Fruit fly (Drosophila melanogaster) whole organism, embryonic: ENCODE results near the gene CG13700.

Source experiments
- Asciz ChIP-seq: fragments of 200-800 bp; sonication (Bioruptor generic); optimal IDR thresholded peaks from 2 replicates; lab custom pipeline; 2017; ENCODE audit warnings: missing biosample characterization, mild to moderate bottlenecking, missing genetic modification characterization, missing genetic modification reagents
- Atf6 ChIP-seq: fragments of 200-800 bp; sonication (Bioruptor generic); IDR thresholded peaks from 2 replicates; pipeline ENCODE4 v1.3.6; 2022; ENCODE audit warnings: missing biosample characterization, missing genetic modification characterization
- Bgb ChIP-seq: fragments of 200-800 bp; sonication (Bioruptor generic); IDR thresholded peaks from 2 replicates; pipeline ENCODE4 v1.3.6; 2022; ENCODE audit warnings: missing biosample characterization, missing genetic modification characterization; ENCODE audit not compliant: partially characterized antibody
- CG10147 ChIP-seq: fragments of 200-800 bp; sonication (Bioruptor generic); optimal IDR thresholded peaks from 2 replicates; lab custom pipeline; 2019; ENCODE audit warnings: missing biosample characterization, mild to moderate bottlenecking, missing genetic modification characterization, moderate library complexity
- CG10267 ChIP-seq: fragments of 200-800 bp; sonication (Bioruptor generic); optimal IDR thresholded peaks from 2 replicates; lab custom pipeline; 2018; ENCODE audit warnings: missing biosample characterization, mild to moderate bottlenecking, missing genetic modification characterization, moderate library complexity
- CG10366 ChIP-seq: fragments of 200-800 bp; sonication (Bioruptor generic); IDR thresholded peaks from 2 replicates; pipeline ENCODE4 v1.3.6; 2022; ENCODE audit warnings: missing biosample characterization, missing genetic modification characterization
- CG10543 ChIP-seq: fragments of 200-800 bp; sonication (Bioruptor generic); optimal IDR thresholded peaks from 3 replicates; lab custom pipeline; 2017; ENCODE audit warnings: missing biosample characterization, mild to moderate bottlenecking, missing genetic modification characterization, moderate library complexity
- CG11398 ChIP-seq: fragments of 200-800 bp; sonication (Bioruptor generic); optimal IDR thresholded peaks from 2 replicates; lab custom pipeline; 2016; ENCODE audit warnings: missing biosample characterization, missing genetic modification characterization
- CG12236 ChIP-seq: fragments of 200-800 bp; sonication (Bioruptor generic); optimal IDR thresholded peaks from 2 replicates; lab custom pipeline; 2016; ENCODE audit warnings: missing biosample characterization, missing genetic modification characterization
- CG14014 ChIP-seq: fragments of 200-800 bp; sonication (Bioruptor generic); IDR thresholded peaks from 2 replicates; pipeline ENCODE4 v1.3.6; 2022; ENCODE audit warnings: missing biosample characterization, missing genetic modification characterization
- CG14860 ChIP-seq: fragments of 200-800 bp; sonication (Bioruptor generic); IDR thresholded peaks from 3 replicates; pipeline ENCODE4 v1.3.6; 2022; ENCODE audit warnings: missing biosample characterization, missing genetic modification characterization; ENCODE audit not compliant: partially characterized antibody
- CG15479 ChIP-seq: fragments of 200-800 bp; sonication (Bioruptor generic); optimal IDR thresholded peaks from 3 replicates; lab custom pipeline; 2019; ENCODE audit warnings: missing biosample characterization, mild to moderate bottlenecking, missing genetic modification characterization, moderate library complexity
- CG17359 ChIP-seq: fragments of 200-800 bp; sonication (Bioruptor generic); optimal IDR thresholded peaks from 3 replicates; lab custom pipeline; 2018; ENCODE audit warnings: missing biosample characterization, mild to moderate bottlenecking, missing genetic modification characterization, moderate library complexity
- CG17829 ChIP-seq: fragments of 200-800 bp; optimal IDR thresholded peaks from 2 replicates; lab custom pipeline; 2019; ENCODE audit warnings: missing biosample characterization, mild to moderate bottlenecking, missing genetic modification characterization, moderate library complexity
- CG18764 ChIP-seq: fragments of 200-800 bp; sonication (Bioruptor generic); optimal IDR thresholded peaks from 3 replicates; lab custom pipeline; 2016; ENCODE audit warnings: missing biosample characterization, missing genetic modification characterization
- CG30403 ChIP-seq: fragments of 200-800 bp; sonication (Bioruptor generic); optimal IDR thresholded peaks from 3 replicates; lab custom pipeline; 2016; ENCODE audit warnings: missing biosample characterization, missing genetic modification characterization
- CG34376 ChIP-seq: fragments of 200-800 bp; sonication (Bioruptor generic); optimal IDR thresholded peaks from 2 replicates; lab custom pipeline; 2018; ENCODE audit warnings: missing biosample characterization, mild to moderate bottlenecking, missing genetic modification characterization
- CG6813 ChIP-seq: fragments of 200-800 bp; sonication (Bioruptor generic); optimal IDR thresholded peaks from 2 replicates; lab custom pipeline; 2017; ENCODE audit warnings: missing biosample characterization, missing genetic modification characterization, mild to moderate bottlenecking, moderate library complexity, missing genetic modification reagents
- CG7745 ChIP-seq: fragments of 200-800 bp; sonication (Bioruptor generic); optimal IDR thresholded peaks from 2 replicates; lab custom pipeline; 2018; ENCODE audit warnings: missing biosample characterization, mild to moderate bottlenecking, missing genetic modification characterization, moderate library complexity
- CG7839 ChIP-seq: fragments of 200-800 bp; sonication (Bioruptor generic); optimal IDR thresholded peaks from 3 replicates; lab custom pipeline; 2018; ENCODE audit warnings: missing biosample characterization, mild to moderate bottlenecking, missing genetic modification characterization, moderate library complexity
- CG7963 ChIP-seq: fragments of 200-800 bp; sonication (Bioruptor generic); IDR thresholded peaks from 3 replicates; pipeline ENCODE4 v1.3.6; 2022; ENCODE audit warnings: missing biosample characterization, missing genetic modification characterization; ENCODE audit not compliant: partially characterized antibody
- CG9817 ChIP-seq: fragments of 200-800 bp; sonication (Bioruptor generic); optimal IDR thresholded peaks from 2 replicates; lab custom pipeline; 2018; ENCODE audit warnings: missing biosample characterization, mild to moderate bottlenecking, missing genetic modification characterization, moderate library complexity
- HHEX ChIP-seq: fragments of 200-800 bp; sonication (Bioruptor generic); optimal IDR thresholded peaks from 3 replicates; lab custom pipeline; 2017; ENCODE audit warnings: missing biosample characterization, mild to moderate bottlenecking, missing genetic modification characterization, missing genetic modification reagents
- Hsf ChIP-seq: fragments of 200-800 bp; sonication (Bioruptor generic); optimal IDR thresholded peaks from 3 replicates; lab custom pipeline; 2016; ENCODE audit warnings: missing biosample characterization, missing genetic modification characterization
- Lhr ChIP-seq: fragments of 200-800 bp; sonication (Bioruptor generic); optimal IDR thresholded peaks from 3 replicates; lab custom pipeline; 2017; ENCODE audit warnings: mild to moderate bottlenecking, missing biosample characterization, missing genetic modification reagents, missing genetic modification characterization
- Med ChIP-seq: fragments of 200-800 bp; sonication (Bioruptor generic); peaks from one replicate; lab custom pipeline; 2016; ENCODE audit warnings: missing biosample characterization, missing genetic modification characterization, mild to moderate bottlenecking, inconsistent platforms, moderate library complexity
- Neu2 ChIP-seq: fragments of 200-800 bp; sonication (Bioruptor generic); optimal IDR thresholded peaks from 3 replicates; lab custom pipeline; 2016; ENCODE audit warnings: missing biosample characterization, missing genetic modification characterization, borderline replicate concordance
- Oaz ChIP-seq: fragments of 200-800 bp; sonication (Bioruptor generic); IDR thresholded peaks from 2 replicates; pipeline ENCODE4 v1.3.6; 2022; ENCODE audit warnings: missing biosample characterization, missing genetic modification characterization
- abd-A ChIP-seq: fragments of 200-800 bp; sonication (Bioruptor generic); optimal IDR thresholded peaks from 3 replicates; lab custom pipeline; 2019; ENCODE audit warnings: missing biosample characterization, mild to moderate bottlenecking, missing genetic modification characterization, moderate library complexity
- amos ChIP-seq: fragments of 200-800 bp; sonication (Bioruptor generic); IDR thresholded peaks from 2 replicates; pipeline ENCODE4 v1.3.6; 2022; ENCODE audit warnings: missing biosample characterization, missing genetic modification characterization; ENCODE audit not compliant: partially characterized antibody
- ash1 ChIP-seq: fragments of 200-800 bp; sonication (Bioruptor generic); optimal IDR thresholded peaks from 2 replicates; lab custom pipeline; 2018; ENCODE audit warnings: missing biosample characterization, mild to moderate bottlenecking, missing genetic modification characterization
- bab2 ChIP-seq: fragments of 200-800 bp; sonication (Bioruptor generic); optimal IDR thresholded peaks from 2 replicates; lab custom pipeline; 2016; ENCODE audit warnings: missing biosample characterization, missing genetic modification characterization
- bigmax ChIP-seq: fragments of 200-800 bp; sonication (Bioruptor generic); optimal IDR thresholded peaks from 2 replicates; lab custom pipeline; 2018; ENCODE audit warnings: missing biosample characterization, mild to moderate bottlenecking, missing genetic modification characterization
- btn ChIP-seq: fragments of 200-800 bp; sonication (Bioruptor generic); optimal IDR thresholded peaks from 2 replicates; lab custom pipeline; 2016; ENCODE audit warnings: missing biosample characterization, missing genetic modification characterization
- cg ChIP-seq: fragments of 200-800 bp; sonication (Bioruptor generic); optimal IDR thresholded peaks from 3 replicates; lab custom pipeline; 2019; ENCODE audit warnings: missing biosample characterization, mild to moderate bottlenecking, missing genetic modification characterization, moderate library complexity
- chn ChIP-seq: fragments of 200-800 bp; sonication (Bioruptor generic); optimal IDR thresholded peaks from 2 replicates; lab custom pipeline; 2016; ENCODE audit warnings: missing biosample characterization, missing genetic modification characterization
- en ChIP-seq: fragments of 200-800 bp; sonication (Bioruptor generic); optimal IDR thresholded peaks from 2 replicates; lab custom pipeline; 2016; ENCODE audit warnings: missing biosample characterization, missing genetic modification characterization
- ftz-f1 ChIP-seq: fragments of 200-800 bp; sonication (Bioruptor generic); optimal IDR thresholded peaks from 2 replicates; lab custom pipeline; 2016; ENCODE audit warnings: missing biosample characterization, missing genetic modification characterization
- fu2 ChIP-seq: fragments of 200-800 bp; sonication (Bioruptor generic); optimal IDR thresholded peaks from 2 replicates; lab custom pipeline; 2016; ENCODE audit warnings: missing biosample characterization, missing genetic modification characterization
- h ChIP-seq: fragments of >200 bp; optimal IDR thresholded peaks from 2 replicates; lab custom pipeline; 2017
- knrl ChIP-seq: fragments of 200-800 bp; sonication (Bioruptor generic); IDR thresholded peaks from 3 replicates; pipeline ENCODE4 v1.3.6; 2022; ENCODE audit warnings: missing biosample characterization, missing genetic modification characterization; ENCODE audit not compliant: partially characterized antibody
- lab ChIP-seq: fragments of 200-800 bp; sonication (Bioruptor generic); optimal IDR thresholded peaks from 3 replicates; lab custom pipeline; 2017; ENCODE audit warnings: missing biosample characterization, missing genetic modification characterization, mild to moderate bottlenecking, moderate library complexity, missing genetic modification reagents
- mld ChIP-seq: fragments of 200-800 bp; sonication (Bioruptor generic); IDR thresholded peaks from 3 replicates; pipeline ENCODE4 v1.3.6; 2022; ENCODE audit warnings: missing biosample characterization, missing genetic modification characterization; ENCODE audit not compliant: partially characterized antibody
- otp ChIP-seq: fragments of 200-800 bp; sonication (Bioruptor generic); IDR thresholded peaks from 3 replicates; pipeline ENCODE4, ENCODE4 v1.3.6; 2022; ENCODE audit warnings: missing biosample characterization, missing genetic modification characterization
- prd ChIP-seq, 3 experiments: fragments of >200 bp in 2 of 3; fragments of 200-800 bp in 1 of 3; sonication (Bioruptor generic) in 1 of 3; optimal IDR thresholded peaks in 2 of 3; IDR thresholded peaks in 1 of 3; 2 replicates in 2 of 3; 3 replicates in 1 of 3; pipeline versions ENCODE4 v1.3.6 to Lab custom; 2017 to 2022; ENCODE audit warnings: missing biosample characterization in 1 of 3, missing genetic modification characterization in 1 of 3
- ranshi ChIP-seq: fragments of 200-800 bp; sonication (Bioruptor generic); IDR thresholded peaks from 2 replicates; pipeline ENCODE4 v1.3.6; 2022; ENCODE audit warnings: missing biosample characterization, missing genetic modification characterization
- sd ChIP-seq: fragments of 200-800 bp; sonication (Bioruptor generic); optimal IDR thresholded peaks from 3 replicates; lab custom pipeline; 2018; ENCODE audit warnings: missing biosample characterization, mild to moderate bottlenecking, missing genetic modification characterization, moderate library complexity
- seq ChIP-seq: fragments of 200-800 bp; sonication (Bioruptor generic); IDR thresholded peaks from 2 replicates; pipeline ENCODE4 v1.3.6; 2022; ENCODE audit warnings: missing biosample characterization, missing genetic modification characterization
- tna ChIP-seq: fragments of 200-800 bp; sonication (Bioruptor generic); IDR thresholded peaks from 2 replicates; pipeline ENCODE4 v1.3.6; 2022; ENCODE audit warnings: missing biosample characterization, missing genetic modification characterization; ENCODE audit not compliant: partially characterized antibody
- zfh2 ChIP-seq: fragments of 200-800 bp; sonication (Bioruptor generic); optimal IDR thresholded peaks from 2 replicates; lab custom pipeline; 2016; ENCODE audit warnings: missing biosample characterization, missing genetic modification characterization

The CG13700 gene

DNA sequence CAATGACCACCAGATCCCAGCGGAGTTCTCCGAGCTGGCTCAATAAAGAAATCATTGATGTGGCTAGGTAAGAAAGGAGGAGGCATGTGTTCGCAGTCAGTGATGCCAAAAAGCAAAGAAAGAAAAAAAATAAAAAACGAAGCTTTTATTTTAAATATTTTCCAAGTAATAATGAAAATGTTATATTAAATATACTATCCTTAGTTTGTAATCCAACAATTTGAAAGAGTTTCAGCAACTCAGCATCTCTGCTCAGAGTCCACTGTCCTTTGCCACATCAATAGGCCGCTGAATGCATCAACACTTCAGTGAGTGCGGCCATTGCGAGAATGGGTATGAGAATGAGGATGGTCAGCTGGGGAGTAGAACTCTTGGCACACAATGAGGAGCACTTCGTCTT, 26.9 kb downstream of the CG13700 start (continued):
- TF ChIP-seq tna (GFP tag; lab: Robert Waterston, UW) = no peak
- no peak for TF ChIP-seq CG12236 (GFP tag; lab: Kevin White, UChicago)
- no peak for TF ChIP-seq abd-A
- TF ChIP-seq otp (GFP tag; lab: Robert Waterston, UW) = peak; percentile 66; the same call in 1 of the 3 replicates
- no peak for TF ChIP-seq CG7745 (tag; lab: Kevin White, UChicago)
- TF ChIP-seq chn (GFP tag; lab: Kevin White, UChicago) = no peak
- TF ChIP-seq CG15479 = no peak
- TF ChIP-seq CG10267 = peak; percentile 42
- peak; percentile 1 for TF ChIP-seq Lhr (GFP tag; lab: Kevin White, UChicago)
- TF ChIP-seq seq (GFP tag; lab: Robert Waterston, UW) = no peak
- TF ChIP-seq CG14860 (GFP tag; lab: Robert Waterston, UW) = no peak
- TF ChIP-seq amos (GFP tag; lab: Robert Waterston, UW) = no peak
- no peak for TF ChIP-seq HHEX
- no peak for TF ChIP-seq CG6813 (GFP tag; lab: Kevin White, UChicago)
- TF ChIP-seq CG17829 (tag; lab: Kevin White, UChicago) = peak; percentile 57
- TF ChIP-seq Med (GFP tag; lab: Kevin White, UChicago) = peak; percentile 53
- TF ChIP-seq sd (tag; lab: Kevin White, UChicago) = no peak
- no peak for TF ChIP-seq CG18764 (GFP tag; lab: Kevin White, UChicago)
- no peak for TF ChIP-seq Bgb
- TF ChIP-seq Oaz (GFP tag; lab: Robert Waterston, UW) = no peak
- no peak for TF ChIP-seq mld (GFP tag; lab: Robert Waterston, UW)
- TF ChIP-seq CG17359 (tag; lab: Kevin White, UChicago) = peak; percentile 28
- TF ChIP-seq Neu2 = no peak
- TF ChIP-seq prd (optimal IDR thresholded peaks at IDR 0.05; lab: Kevin White, UChicago) = no peak
- peak; percentile 71; the same call in 2 of the 3 replicates for TF ChIP-seq prd (GFP tag; IDR thresholded peaks at IDR 0.05; lab: Robert Waterston, UW)
- TF ChIP-seq knrl (GFP tag; lab: Robert Waterston, UW) = no peak
- peak; percentile 4 for TF ChIP-seq Hsf (GFP tag; lab: Kevin White, UChicago)
- TF ChIP-seq CG10543 (GFP tag; lab: Kevin White, UChicago) = no peak
- TF ChIP-seq fu2 = no peak
- peak; percentile 50; the same call in 1 of the 2 replicates for TF ChIP-seq ranshi (GFP tag; lab: Robert Waterston, UW)
- TF ChIP-seq CG9817 (tag; lab: Kevin White, UChicago) = no peak
- TF ChIP-seq btn = no peak
- no peak for TF ChIP-seq CG7963 (GFP tag; lab: Robert Waterston, UW)
- no peak for TF ChIP-seq bab2
- TF ChIP-seq en (GFP tag; lab: Kevin White, UChicago) = no peak
- TF ChIP-seq CG10366 = no peak
- TF ChIP-seq cg (GFP tag; lab: Kevin White, UChicago) = no peak
- peak; percentile 17 for TF ChIP-seq lab
- no peak for TF ChIP-seq Asciz (GFP tag; lab: Kevin White, UChicago)
- peak; percentile 36 for TF ChIP-seq CG7839 (tag; lab: Kevin White, UChicago)
- no peak for TF ChIP-seq bigmax (GFP tag; lab: Kevin White, UChicago)
- TF ChIP-seq CG30403 = no peak
- TF ChIP-seq ash1 (GFP tag; lab: Kevin White, UChicago) = no peak
- TF ChIP-seq h (lab: Kevin White, UChicago) = no peak
- no peak for TF ChIP-seq ftz-f1 (GFP tag; lab: Kevin White, UChicago)
- TF ChIP-seq CG14014 (GFP tag; lab: Robert Waterston, UW) = no peak
- no peak for TF ChIP-seq CG34376 (GFP tag; lab: Kevin White, UChicago)
- no peak for TF ChIP-seq zfh2 (GFP tag; lab: Kevin White, UChicago)
- TF ChIP-seq Atf6 (GFP tag; lab: Robert Waterston, UW) = no peak
- TF ChIP-seq CG10147 (GFP tag; lab: Kevin White, UChicago) = no peak
- TF ChIP-seq CG11398 (GFP tag; lab: Kevin White, UChicago) = no peak
